Worm (Caenorhabditis elegans) whole organism, mixed stage, embryonic: ENCODE results near the gene F02E8.4.

ENCODE experiments used
- M03D4.4 ChIP-seq: sonication (generic microtip); optimal IDR thresholded peaks from 2 replicates; lab custom pipeline; 2017; ENCODE audit warnings: mild to moderate bottlenecking, missing genetic modification characterization, missing compliant biosample characterization
- bed-3 ChIP-seq: fragments of 200-800 bp; sonication (Bioruptor generic); optimal IDR thresholded peaks from 3 replicates; lab custom pipeline; 2018; ENCODE audit warnings: mild to moderate bottlenecking, missing genetic modification characterization, moderate library complexity, missing compliant biosample characterization
- blmp-1 ChIP-seq: fragments of 150-350 bp; optimal IDR thresholded peaks from 2 replicates; lab custom pipeline; 2014; ENCODE audit warnings: missing biosample characterization, missing genetic modification characterization
- ceh-83 ChIP-seq: fragments of 200-800 bp; sonication (Bioruptor generic); optimal IDR thresholded peaks from 2 replicates; lab custom pipeline; 2018; ENCODE audit warnings: mild to moderate bottlenecking, missing genetic modification characterization, missing compliant biosample characterization
- ces-1 ChIP-seq: fragments of 150-350 bp; optimal IDR thresholded peaks from 2 replicates; lab custom pipeline; 2014; ENCODE audit warnings: missing biosample characterization, missing genetic modification reagents, missing genetic modification characterization
- cnd-1 ChIP-seq: fragments of 200-800 bp; sonication (Bioruptor generic); optimal IDR thresholded peaks from 2 replicates; lab custom pipeline; 2018; ENCODE audit warnings: mild to moderate bottlenecking, missing genetic modification characterization, missing compliant biosample characterization
- drap-1 ChIP-seq: fragments of 200-800 bp; sonication (Bioruptor generic); optimal IDR thresholded peaks from 3 replicates; lab custom pipeline; 2018; ENCODE audit warnings: mild to moderate bottlenecking, missing genetic modification characterization, missing compliant biosample characterization
- elt-1 ChIP-seq: sonication (generic microtip); optimal IDR thresholded peaks from 2 replicates; lab custom pipeline; 2017; ENCODE audit warnings: missing genetic modification characterization, mild to moderate bottlenecking, missing compliant biosample characterization, antibody characterized with exemption, moderate library complexity, borderline replicate concordance; ENCODE audit not compliant: insufficient read depth
- elt-3 ChIP-seq: fragments of 150-350 bp; optimal IDR thresholded peaks from 2 replicates; lab custom pipeline; 2014; ENCODE audit warnings: missing biosample characterization, missing genetic modification characterization
- flh-1 ChIP-seq: fragments of 200-800 bp; sonication (Bioruptor generic); optimal IDR thresholded peaks from 2 replicates; lab custom pipeline; 2018; ENCODE audit warnings: mild to moderate bottlenecking, missing genetic modification characterization, moderate library complexity, missing compliant biosample characterization
- ham-2 ChIP-seq: fragments of 200-800 bp; sonication (Bioruptor generic); optimal IDR thresholded peaks from 2 replicates; lab custom pipeline; 2018; ENCODE audit warnings: mild to moderate bottlenecking, missing genetic modification characterization, missing compliant biosample characterization
- hlh-1 ChIP-seq: fragments of 150-350 bp; optimal IDR thresholded peaks from 2 replicates; lab custom pipeline; 2014; ENCODE audit warnings: missing biosample characterization, missing genetic modification reagents, missing genetic modification characterization
- lin-32 ChIP-seq: fragments of 200-800 bp; sonication (Bioruptor generic); optimal IDR thresholded peaks from 2 replicates; lab custom pipeline; 2018; ENCODE audit warnings: mild to moderate bottlenecking, missing genetic modification characterization, missing compliant biosample characterization
- mep-1 ChIP-seq: fragments of 150-350 bp; optimal IDR thresholded peaks from 2 replicates; lab custom pipeline; 2017; ENCODE audit warnings: missing biosample characterization, missing genetic modification reagents, missing genetic modification characterization, inconsistent platforms
- mls-2 ChIP-seq: sonication (generic microtip); optimal IDR thresholded peaks from 2 replicates; lab custom pipeline; 2016; ENCODE audit warnings: mild to moderate bottlenecking, missing genetic modification characterization, moderate library complexity, missing compliant biosample characterization
- nhr-2 ChIP-seq: fragments of 150-350 bp; optimal IDR thresholded peaks from 2 replicates; lab custom pipeline; 2014; ENCODE audit warnings: missing biosample characterization, missing genetic modification characterization
- nhr-237 ChIP-seq: fragments of 150-350 bp; optimal IDR thresholded peaks from 2 replicates; lab custom pipeline; 2014; ENCODE audit warnings: missing biosample characterization, missing genetic modification characterization
- nhr-76 ChIP-seq: sonication (generic microtip); optimal IDR thresholded peaks from 2 replicates; lab custom pipeline; 2017; ENCODE audit warnings: missing biosample characterization, missing genetic modification characterization
- pha-4 ChIP-seq: fragments of 150-350 bp; optimal IDR thresholded peaks from 2 replicates; lab custom pipeline; 2018; ENCODE audit warnings: missing biosample characterization, missing genetic modification reagents, missing genetic modification characterization
- sem-2 ChIP-seq: fragments of 200-800 bp; sonication (Bioruptor generic); optimal IDR thresholded peaks from 2 replicates; lab custom pipeline; 2018; ENCODE audit warnings: mild to moderate bottlenecking, missing genetic modification characterization, missing compliant biosample characterization
- snpc-4 ChIP-seq: fragments of 150-350 bp; optimal IDR thresholded peaks from 2 replicates; lab custom pipeline; 2014; ENCODE audit warnings: missing biosample characterization, missing genetic modification characterization
- sptf-1 ChIP-seq: sonication (generic microtip); optimal IDR thresholded peaks from 2 replicates; lab custom pipeline; 2017; ENCODE audit warnings: mild to moderate bottlenecking, missing genetic modification characterization, moderate library complexity, missing compliant biosample characterization
- tbx-8 ChIP-seq: fragments of 200-800 bp; sonication (Bioruptor generic); optimal IDR thresholded peaks from 2 replicates; lab custom pipeline; 2018; ENCODE audit warnings: mild to moderate bottlenecking, missing genetic modification characterization, moderate library complexity, missing compliant biosample characterization
- zip-8 ChIP-seq: fragments of 150-350 bp; optimal IDR thresholded peaks from 2 replicates; lab custom pipeline; 2014; ENCODE audit warnings: missing biosample characterization, missing genetic modification characterization
- ztf-11 ChIP-seq: fragments of 150-350 bp; optimal IDR thresholded peaks from 2 replicates; lab custom pipeline; 2014; ENCODE audit warnings: missing biosample characterization, missing genetic modification characterization

The F02E8.4 gene

ce11 chrX:4453820-4454219 is at the start of gene F02E8.4:
Gene F02E8.4, plus strand, starts transcription at chrX:4454120.
- no peak for TF ChIP-seq ces-1 (GFP tag; lab: Kevin White, UChicago)
- no peak for TF ChIP-seq mep-1

DNA sequence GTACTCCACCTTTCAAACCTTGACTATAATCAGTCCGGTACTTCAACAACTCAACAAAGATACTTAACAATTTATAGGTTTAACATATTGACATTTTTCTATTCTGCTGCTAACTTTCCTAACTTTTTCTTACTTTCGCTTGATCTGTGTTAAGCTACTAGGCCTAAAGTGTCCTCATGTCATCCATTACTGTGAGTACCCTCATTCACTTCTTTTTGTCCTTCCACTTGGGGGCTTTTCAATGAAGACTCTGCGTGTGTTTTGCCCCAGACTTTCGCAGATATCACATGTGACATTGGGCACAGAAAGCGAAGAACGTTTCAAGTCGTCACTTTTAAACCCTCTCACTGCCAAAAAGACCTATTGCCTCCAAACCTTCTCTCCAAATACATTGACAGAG is 49.2 kb upstream of the F02E8.4 start:
- no peak for TF ChIP-seq nhr-76 (tag; lab: Kevin White, UChicago)
- no peak for TF ChIP-seq M03D4.4 (tag; lab: Kevin White, UChicago)
- TF ChIP-seq sem-2 (GFP tag; lab: Kevin White, UChicago): no peak
- TF ChIP-seq tbx-8 (GFP tag; lab: Kevin White, UChicago): no peak
- TF ChIP-seq mep-1: no peak
- no peak for TF ChIP-seq ham-2
- TF ChIP-seq bed-3: no peak
- TF ChIP-seq nhr-237: no peak

DNA sequence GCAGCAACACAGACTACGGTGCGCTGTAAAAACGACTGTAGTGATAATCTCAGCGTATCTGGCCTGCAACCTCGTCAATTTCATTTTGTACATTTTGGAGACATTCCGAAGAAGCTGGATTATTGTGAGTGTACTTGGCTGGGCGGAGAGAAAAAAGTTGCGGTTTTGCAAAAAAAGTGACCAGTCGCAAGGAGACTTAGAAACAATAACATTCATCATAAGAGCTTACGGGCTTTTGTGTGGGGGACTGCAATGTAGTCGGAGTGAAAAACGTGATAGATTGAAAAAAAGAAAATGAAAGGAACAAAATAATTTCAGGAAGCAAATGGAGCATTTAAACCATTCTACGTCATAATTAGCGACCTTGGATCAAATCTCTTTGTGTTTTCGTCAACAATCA is 45.5 kb upstream of the F02E8.4 start:
- TF ChIP-seq flh-1 (GFP tag; lab: Kevin White, UChicago) (no peak), mls-2 (tag; lab: Kevin White, UChicago) (no peak), sptf-1 (no peak), snpc-4 (tag; lab: Kevin White, UChicago) (no peak), elt-3 (tag; lab: Kevin White, UChicago) (no peak), mep-1 (no peak), sem-2 (GFP tag; lab: Kevin White, UChicago) (no peak), lin-32 (GFP tag; lab: Kevin White, UChicago) (no peak), drap-1 (GFP tag; lab: Kevin White, UChicago) (no peak), tbx-8 (GFP tag; lab: Kevin White, UChicago) (no peak), ham-2 (no peak)

ce11 chrX:4409591-4410279 is 44.2 kb upstream of the F02E8.4 start:
- TF ChIP-seq hlh-1 (tag; lab: Kevin White, UChicago): no peak
- no peak for TF ChIP-seq blmp-1 (tag; lab: Kevin White, UChicago)
- TF ChIP-seq nhr-2 (tag; lab: Kevin White, UChicago): no peak
- TF ChIP-seq ham-2: no peak
- no peak for TF ChIP-seq lin-32 (GFP tag; lab: Kevin White, UChicago)
- no peak for TF ChIP-seq zip-8 (tag; lab: Kevin White, UChicago)
- TF ChIP-seq elt-3 (tag; lab: Kevin White, UChicago): no peak
- no peak for TF ChIP-seq drap-1 (GFP tag; lab: Kevin White, UChicago)

- TF ChIP-seq drap-1 (GFP tag; lab: Kevin White, UChicago): no peak
- no peak for TF ChIP-seq nhr-237
- no peak for TF ChIP-seq hlh-1 (tag; lab: Kevin White, UChicago)
- TF ChIP-seq flh-1 (GFP tag; lab: Kevin White, UChicago): no peak
- TF ChIP-seq mep-1: no peak
- no peak for TF ChIP-seq elt-3 (tag; lab: Kevin White, UChicago)
- no peak for TF ChIP-seq cnd-1 (tag; lab: Kevin White, UChicago)
- no peak for TF ChIP-seq ham-2
- no peak for TF ChIP-seq M03D4.4 (tag; lab: Kevin White, UChicago)
- TF ChIP-seq pha-4 (tag; lab: Kevin White, UChicago): no peak
- no peak for TF ChIP-seq elt-1 (tag; lab: Kevin White, UChicago)
These were observed 43.5 kb upstream of the F02E8.4 start for ce11 chrX:4410280-4410911.

DNA sequence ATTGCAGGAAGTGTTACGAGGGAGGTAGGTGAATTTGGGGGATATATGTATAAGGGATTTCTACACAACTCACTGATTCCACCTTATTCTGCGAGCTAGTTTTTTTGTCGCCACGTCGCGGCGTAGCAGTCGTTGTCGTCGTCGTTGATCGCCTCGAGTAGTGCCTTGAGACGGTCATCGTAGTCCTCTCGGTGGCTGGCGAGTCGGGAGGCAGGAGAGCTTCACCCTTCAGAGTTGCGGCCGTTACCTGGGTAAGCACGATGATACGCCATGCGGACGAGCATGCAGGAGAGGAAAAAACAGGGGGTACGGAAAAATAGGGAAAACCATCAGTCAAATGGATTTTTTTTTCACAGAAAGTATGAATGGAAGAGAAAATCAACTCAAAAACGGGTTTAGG is 40.7 kb upstream of the F02E8.4 start:
- no peak for TF ChIP-seq flh-1 (GFP tag; lab: Kevin White, UChicago)
- no peak for TF ChIP-seq nhr-2 (tag; lab: Kevin White, UChicago)
- no peak for TF ChIP-seq ceh-83
- no peak for TF ChIP-seq tbx-8 (GFP tag; lab: Kevin White, UChicago)
- TF ChIP-seq bed-3: no peak
- TF ChIP-seq sem-2 (GFP tag; lab: Kevin White, UChicago): no peak
- TF ChIP-seq ztf-11: no peak
- no peak for TF ChIP-seq elt-3 (tag; lab: Kevin White, UChicago)
- no peak for TF ChIP-seq nhr-76 (tag; lab: Kevin White, UChicago)
